Worm (Caenorhabditis elegans) whole organism, L3 larva: ENCODE results near the gene Y46G5A.38.

Source experiments
- R02D3.7 ChIP-seq: fragments of 150-350 bp; optimal IDR thresholded peaks from 2 replicates; lab custom pipeline; 2014; ENCODE audit warnings: missing biosample characterization, missing genetic modification characterization
- ZK546.5 ChIP-seq: sonication (generic microtip); optimal IDR thresholded peaks from 2 replicates; lab custom pipeline; 2017; ENCODE audit warnings: missing biosample characterization, missing genetic modification characterization
- ceh-82 ChIP-seq: fragments of 150-350 bp; optimal IDR thresholded peaks from 2 replicates; lab custom pipeline; 2014; ENCODE audit warnings: missing biosample characterization, missing genetic modification characterization
- elt-1 ChIP-seq: fragments of 150-350 bp; optimal IDR thresholded peaks from 2 replicates; lab custom pipeline; 2014; ENCODE audit warnings: missing biosample characterization, missing genetic modification characterization
- fkh-10 ChIP-seq: sonication (generic microtip); optimal IDR thresholded peaks from 2 replicates; lab custom pipeline; 2017; ENCODE audit warnings: missing biosample characterization, missing genetic modification reagents, missing genetic modification characterization
- nhr-76 ChIP-seq: fragments of 150-350 bp; sonication (generic microtip); optimal IDR thresholded peaks from 5 replicates; lab custom pipeline; 2014; ENCODE audit warnings: missing biosample characterization, missing genetic modification characterization
- nhr-77 ChIP-seq: fragments of 150-350 bp; optimal IDR thresholded peaks from 2 replicates; lab custom pipeline; 2014; ENCODE audit warnings: missing biosample characterization, missing genetic modification characterization
- snpc-4 ChIP-seq: fragments of 150-350 bp; optimal IDR thresholded peaks from 2 replicates; lab custom pipeline; 2014; ENCODE audit warnings: missing biosample characterization, missing genetic modification characterization
- ztf-4 ChIP-seq: fragments of 150-350 bp; optimal IDR thresholded peaks from 2 replicates; lab custom pipeline; 2014; ENCODE audit warnings: missing biosample characterization, missing genetic modification characterization

ce11 chrII:12805161-12805560 lies 21.7 kb upstream of the Y46G5A.38 start, which contains the start of the genes Y46G5A.18 and Y46G5A.47:
- TF ChIP-seq elt-1, result no peak
- no peak for TF ChIP-seq fkh-10 (GFP tag; lab: Kevin White, UChicago)
- TF ChIP-seq nhr-77 (tag; lab: Kevin White, UChicago), result no peak
- TF ChIP-seq snpc-4, result no peak
- no peak for TF ChIP-seq nhr-76 (tag; lab: Kevin White, UChicago)
- TF ChIP-seq R02D3.7, result no peak
- TF ChIP-seq ZK546.5 (tag; lab: Kevin White, UChicago), result no peak
- TF ChIP-seq ztf-4 (tag; lab: Kevin White, UChicago), result no peak
- no peak for TF ChIP-seq ceh-82 (tag; lab: Kevin White, UChicago)
